Worm (Caenorhabditis elegans): ENCODE results near the gene sft-4.

- TF ChIP-seq W03F9.2 (tag; optimal IDR thresholded peaks at IDR 0.05) (no peak), him-1 (tag; optimal IDR thresholded peaks at IDR 0.05) (no peak)
These were observed 15.8 kb downstream of the sft-4 start for ce11 chrX:5764739-5765138.

Measured in whole organism, L4/young adult.